Worm (Caenorhabditis elegans): ENCODE results near the gene C04E6.8.

Gene C04E6.8

ce11 chrV:5845669-5846189, 37.9 kb downstream of the C04E6.8 start, which contains the start of gene F26F12.3:
TSS of gene F26F12.3 (minus strand) at chrV:5845719.
- TF ChIP-seq ets-7 (tag; optimal IDR thresholded peaks at IDR 0.05) = no peak
- TF ChIP-seq hmg-4 (GFP tag; optimal IDR thresholded peaks at IDR 0.05) = peak; percentile 21

DNA sequence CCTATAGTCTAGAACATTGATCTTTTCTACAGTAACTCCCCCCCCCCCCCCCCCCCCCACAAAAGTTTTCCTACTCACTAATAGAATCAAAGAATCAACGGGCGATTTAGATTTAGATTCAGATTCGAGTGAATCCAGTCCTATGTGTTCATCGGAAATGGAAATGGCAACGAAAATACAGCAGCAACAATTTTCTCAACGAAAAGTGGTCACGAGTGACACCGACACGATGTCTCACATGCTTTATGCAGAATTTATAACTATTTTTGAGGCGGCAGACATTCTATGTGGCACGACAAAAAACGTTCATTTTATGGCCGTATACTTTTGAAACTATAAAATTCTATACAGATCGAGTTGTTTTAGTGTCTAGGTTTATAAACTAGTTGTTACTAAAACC, 38.5 kb downstream of the C04E6.8 start:
- TF ChIP-seq ceh-13 (GFP tag; optimal IDR thresholded peaks at IDR 0.05) (no peak), pes-1 (GFP tag; IDR thresholded peaks at IDR 0.05) (no peak), flt-1 (GFP tag; IDR thresholded peaks at IDR 0.05) (no peak), B0310.2 (tag; optimal IDR thresholded peaks at IDR 0.05) (no peak), hnd-1 (tag; optimal IDR thresholded peaks at IDR 0.05) (no peak), hmg-4 (GFP tag; optimal IDR thresholded peaks at IDR 0.05) (no peak), scrt-1 (GFP tag; IDR thresholded peaks at IDR 0.05) (no peak), tbx-37 (GFP tag; conservative IDR thresholded peaks at IDR 0.05) (no peak), F13C5.2 (tag; optimal IDR thresholded peaks at IDR 0.05) (no peak)

- TF ChIP-seq ets-7 (tag; optimal IDR thresholded peaks at IDR 0.05) (no peak), scrt-1 (GFP tag; IDR thresholded peaks at IDR 0.05) (no peak), B0310.2 (tag; optimal IDR thresholded peaks at IDR 0.05) (no peak), flt-1 (GFP tag; IDR thresholded peaks at IDR 0.05) (no peak), F13C5.2 (tag; optimal IDR thresholded peaks at IDR 0.05) (no peak), sea-1 (GFP tag; conservative IDR thresholded peaks at IDR 0.05) (no peak), pes-1 (GFP tag; IDR thresholded peaks at IDR 0.05) (no peak), ceh-36 (tag; optimal IDR thresholded peaks at IDR 0.05) (no peak), tra-4 (tag; optimal IDR thresholded peaks at IDR 0.05) (no peak), hnd-1 (tag; optimal IDR thresholded peaks at IDR 0.05) (no peak), ceh-13 (GFP tag; optimal IDR thresholded peaks at IDR 0.05) (no peak)
Measured at ce11 chrV:5844349-5844760, 39.3 kb downstream of the C04E6.8 start.

- no peak for TF ChIP-seq ceh-13 (GFP tag; optimal IDR thresholded peaks at IDR 0.05)
- TF ChIP-seq scrt-1 (GFP tag; IDR thresholded peaks at IDR 0.05) = no peak
- no peak for TF ChIP-seq flt-1 (GFP tag; IDR thresholded peaks at IDR 0.05)
- TF ChIP-seq aly-1 (tag; optimal IDR thresholded peaks at IDR 0.05) = peak; percentile 53
- TF ChIP-seq hmg-4 (GFP tag; optimal IDR thresholded peaks at IDR 0.05) = no peak
- TF ChIP-seq F13C5.2 (tag; optimal IDR thresholded peaks at IDR 0.05) = no peak
- no peak for TF ChIP-seq hnd-1 (tag; optimal IDR thresholded peaks at IDR 0.05)
Measured at ce11 chrV:5843415-5844337, 40.0 kb downstream of the C04E6.8 start.

DNA sequence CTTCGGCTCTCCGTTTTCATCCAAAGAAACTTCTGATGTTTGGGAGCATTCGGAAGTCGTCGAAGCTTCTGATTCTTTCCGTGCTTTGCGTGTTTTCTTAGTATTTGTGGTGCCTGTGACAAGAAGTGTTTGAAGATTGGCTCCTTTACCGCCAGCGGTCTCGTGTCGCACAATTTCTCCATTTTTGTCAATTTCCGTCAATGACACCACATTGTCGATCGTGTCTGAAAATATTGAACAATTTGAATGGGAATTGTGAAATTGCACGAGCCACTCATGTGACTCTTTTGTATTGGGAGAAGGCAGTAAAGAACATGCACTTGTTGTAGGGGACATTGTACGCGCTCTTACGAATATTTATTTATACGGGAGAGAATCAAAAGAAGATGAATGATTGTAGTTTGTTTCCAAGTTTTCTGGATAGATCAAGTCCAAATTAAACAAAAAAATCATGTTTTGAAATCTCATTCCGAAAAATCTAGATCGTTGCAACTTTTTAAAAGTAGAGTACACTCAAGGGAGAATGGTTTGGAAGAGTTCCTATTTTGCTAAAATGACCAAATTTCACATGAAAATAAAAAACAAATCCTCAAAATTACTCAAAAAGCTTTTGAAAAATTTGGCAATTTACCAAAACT, 41.0 kb downstream of the C04E6.8 start:
- TF ChIP-seq tbx-11 (GFP tag; IDR thresholded peaks at IDR 0.05) (no peak), sea-1 (GFP tag; conservative IDR thresholded peaks at IDR 0.05) (no peak), tbx-37 (GFP tag; conservative IDR thresholded peaks at IDR 0.05) (no peak), F13C5.2 (tag; optimal IDR thresholded peaks at IDR 0.05) (no peak), flt-1 (GFP tag; IDR thresholded peaks at IDR 0.05) (no peak), ama-1 (optimal IDR thresholded peaks at IDR 0.05) (no peak), tra-4 (tag; optimal IDR thresholded peaks at IDR 0.05) (no peak), ceh-36 (tag; optimal IDR thresholded peaks at IDR 0.05) (no peak), scrt-1 (GFP tag; IDR thresholded peaks at IDR 0.05) (no peak), hmg-4 (GFP tag; optimal IDR thresholded peaks at IDR 0.05) (no peak), B0310.2 (tag; optimal IDR thresholded peaks at IDR 0.05) (no peak), aly-1 (tag; optimal IDR thresholded peaks at IDR 0.05) (no peak), hnd-1 (tag; optimal IDR thresholded peaks at IDR 0.05) (no peak), ets-7 (tag; optimal IDR thresholded peaks at IDR 0.05) (no peak), ceh-13 (GFP tag; optimal IDR thresholded peaks at IDR 0.05) (no peak)

DNA sequence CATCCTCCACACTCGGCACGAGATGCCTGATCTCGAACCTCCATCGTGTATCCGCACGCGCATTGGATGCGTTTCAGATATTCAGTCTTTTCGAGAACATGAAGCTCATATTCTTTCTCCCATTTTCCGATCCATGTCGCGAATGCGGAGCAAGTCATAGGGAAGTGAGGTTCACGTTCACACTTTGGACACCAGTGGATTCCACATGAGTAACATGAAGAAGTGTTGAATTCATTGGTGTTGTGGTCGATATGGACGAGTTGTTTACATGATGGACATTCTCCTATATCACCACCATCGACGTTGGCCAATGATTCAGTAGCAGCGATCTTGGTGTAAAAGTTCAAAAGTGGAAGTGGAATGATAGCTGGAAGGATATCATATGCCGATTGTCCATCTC, 42.7 kb downstream of the C04E6.8 start:
- TF ChIP-seq ets-7 (tag; optimal IDR thresholded peaks at IDR 0.05) = no peak

DNA sequence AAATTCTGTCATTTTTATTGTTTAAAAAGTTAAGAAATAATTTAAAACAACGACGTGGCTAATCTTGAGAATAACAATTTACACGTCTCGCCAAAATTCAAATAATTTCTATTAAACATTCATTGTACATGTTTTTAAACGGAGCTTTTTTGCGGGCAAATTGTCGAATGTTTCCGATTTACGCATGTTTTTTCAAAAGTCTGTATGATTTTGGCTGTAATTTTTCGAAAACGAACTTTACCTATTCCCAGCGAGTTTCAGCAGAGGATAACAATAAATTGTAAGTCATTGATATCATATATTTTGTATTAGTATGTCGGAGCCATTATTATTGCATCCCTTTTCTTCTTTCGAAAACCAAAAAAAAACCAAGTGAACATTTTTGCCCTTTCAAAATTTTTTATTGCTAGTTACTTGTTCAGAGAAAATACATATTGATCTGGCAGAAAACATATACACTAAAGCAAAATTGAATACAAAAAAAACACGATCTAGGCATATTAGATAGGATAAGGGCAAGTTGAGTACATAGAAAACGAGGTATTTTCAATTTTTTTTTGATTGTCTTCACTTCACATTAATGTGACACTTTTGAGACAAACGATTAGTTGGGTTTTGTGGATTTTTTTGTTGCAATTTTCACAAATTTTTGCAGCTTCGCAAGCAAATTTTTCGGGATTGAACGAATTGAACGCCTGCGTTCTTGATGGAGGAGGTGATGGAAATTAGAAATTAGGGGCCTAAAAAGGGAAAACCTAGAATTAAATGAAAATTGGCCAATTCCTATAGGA, 44.9 kb downstream of the C04E6.8 start, which contains the start of gene F26F12.2:
TSS of gene F26F12.2 (minus strand) at position 38 of the 791 bp plus-strand sequence.
- TF ChIP-seq F13C5.2 (tag; optimal IDR thresholded peaks at IDR 0.05) = no peak
- no peak for TF ChIP-seq tra-4 (tag; optimal IDR thresholded peaks at IDR 0.05)
- no peak for TF ChIP-seq pes-1 (GFP tag; IDR thresholded peaks at IDR 0.05)
- no peak for TF ChIP-seq hmg-4 (GFP tag; optimal IDR thresholded peaks at IDR 0.05)
- no peak for TF ChIP-seq sea-1 (GFP tag; conservative IDR thresholded peaks at IDR 0.05)
- TF ChIP-seq flt-1 (GFP tag; IDR thresholded peaks at IDR 0.05) = no peak
- TF ChIP-seq scrt-1 (GFP tag; IDR thresholded peaks at IDR 0.05) = no peak
- TF ChIP-seq ceh-13 (GFP tag; optimal IDR thresholded peaks at IDR 0.05) = no peak
- TF ChIP-seq aly-1 (tag; optimal IDR thresholded peaks at IDR 0.05) = no peak

ce11 chrV:5836616-5836982, 47.0 kb downstream of the C04E6.8 start, which contains the start of gene col-140:
TSS of gene col-140 (minus strand) at chrV:5836834.
- no peak for TF ChIP-seq hmbx-1 (tag; optimal IDR thresholded peaks at IDR 0.05)
- no peak for TF ChIP-seq tra-4 (tag; optimal IDR thresholded peaks at IDR 0.05)
- no peak for TF ChIP-seq tbx-11 (GFP tag; IDR thresholded peaks at IDR 0.05)
- TF ChIP-seq aly-1 (tag; optimal IDR thresholded peaks at IDR 0.05) = no peak
- TF ChIP-seq sea-1 (GFP tag; conservative IDR thresholded peaks at IDR 0.05) = no peak
- no peak for TF ChIP-seq scrt-1 (GFP tag; IDR thresholded peaks at IDR 0.05)
- no peak for TF ChIP-seq flt-1 (GFP tag; IDR thresholded peaks at IDR 0.05)
- TF ChIP-seq hmg-4 (GFP tag; optimal IDR thresholded peaks at IDR 0.05) = no peak
- no peak for TF ChIP-seq pes-1 (GFP tag; IDR thresholded peaks at IDR 0.05)
- TF ChIP-seq ceh-36 (tag; optimal IDR thresholded peaks at IDR 0.05) = no peak
- TF ChIP-seq ceh-13 (GFP tag; optimal IDR thresholded peaks at IDR 0.05) = no peak
- no peak for TF ChIP-seq hnd-1 (tag; optimal IDR thresholded peaks at IDR 0.05)
- no peak for TF ChIP-seq ama-1 (optimal IDR thresholded peaks at IDR 0.05)
- no peak for TF ChIP-seq B0310.2 (tag; optimal IDR thresholded peaks at IDR 0.05)
- TF ChIP-seq ets-7 (tag; optimal IDR thresholded peaks at IDR 0.05) = no peak
- no peak for TF ChIP-seq tbx-37 (GFP tag; conservative IDR thresholded peaks at IDR 0.05)
- TF ChIP-seq F13C5.2 (tag; optimal IDR thresholded peaks at IDR 0.05) = no peak
